Worm (Caenorhabditis elegans) whole organism, L1 larva: ENCODE data around the gene cyn-17.

Experiments
- F16B12.6 ChIP-seq: fragments of 150-350 bp; optimal IDR thresholded peaks from 2 replicates; lab custom pipeline; 2014; ENCODE audit warnings: missing biosample characterization, missing genetic modification characterization
- alr-1 ChIP-seq: fragments of 200-800 bp; sonication (Bioruptor generic); optimal IDR thresholded peaks from 2 replicates; lab custom pipeline; 2018; ENCODE audit warnings: borderline replicate concordance, mild to moderate bottlenecking, missing genetic modification characterization, missing compliant biosample characterization
- aly-2 ChIP-seq: fragments of 150-350 bp; optimal IDR thresholded peaks from 2 replicates; lab custom pipeline; 2014; ENCODE audit warnings: missing biosample characterization, missing genetic modification characterization
- blmp-1 ChIP-seq: fragments of 150-350 bp; optimal IDR thresholded peaks from 2 replicates; lab custom pipeline; 2014; ENCODE audit warnings: missing biosample characterization, missing genetic modification characterization
- ceh-63 ChIP-seq: fragments of 200-800 bp; sonication (Bioruptor generic); optimal IDR thresholded peaks from 2 replicates; lab custom pipeline; 2018; ENCODE audit warnings: mild to moderate bottlenecking, missing genetic modification characterization, missing compliant biosample characterization
- ceh-8 ChIP-seq: fragments of 200-800 bp; sonication (Bioruptor generic); optimal IDR thresholded peaks from 2 replicates; lab custom pipeline; 2018; ENCODE audit warnings: mild to moderate bottlenecking, missing genetic modification characterization, moderate library complexity, missing compliant biosample characterization
- ceh-88 ChIP-seq: fragments of 200-800 bp; sonication (Bioruptor generic); IDR thresholded peaks from 2 replicates; pipeline ENCODE4 v1.3.6; 2022; ENCODE audit warnings: missing genetic modification characterization, missing compliant biosample characterization
- ces-1 ChIP-seq: fragments of 150-350 bp; optimal IDR thresholded peaks from 2 replicates; lab custom pipeline; 2014; ENCODE audit warnings: missing biosample characterization, missing genetic modification reagents, missing genetic modification characterization
- dpl-1 ChIP-seq, 3 experiments: fragments of 150-350 bp in 2 of 3; sonication (generic microtip) in 1 of 3; optimal IDR thresholded peaks; 2 replicates each; lab custom pipeline; 2014 to 2017; ENCODE audit warnings: missing biosample characterization in 3 of 3, missing genetic modification characterization in 3 of 3, missing genetic modification reagents in 3 of 3
- dsc-1 ChIP-seq: sonication (generic microtip); optimal IDR thresholded peaks from 2 replicates; lab custom pipeline; 2016; ENCODE audit warnings: mild to moderate bottlenecking, missing genetic modification characterization, missing compliant biosample characterization
- efl-1 ChIP-seq, 4 experiments: fragments of 150-350 bp; optimal IDR thresholded peaks in 3 of 4; peaks in 1 of 4; 1 replicate in 1 of 4; 2 replicates in 3 of 4; lab custom pipeline; 2014; ENCODE audit warnings: missing biosample characterization in 2 of 4, missing genetic modification characterization in 2 of 4, missing genetic modification reagents in 2 of 4
- efl-3 ChIP-seq: fragments of 200-800 bp; sonication (Bioruptor generic); optimal IDR thresholded peaks from 2 replicates; lab custom pipeline; 2018; ENCODE audit warnings: mild to moderate bottlenecking, missing genetic modification characterization, missing compliant biosample characterization
- elt-2 ChIP-seq: sonication (generic microtip); optimal IDR thresholded peaks from 2 replicates; lab custom pipeline; 2016; ENCODE audit warnings: missing genetic modification characterization, mild to moderate bottlenecking, inconsistent platforms, missing compliant biosample characterization, missing genetic modification reagents
- elt-3 ChIP-seq, 6 experiments: fragments of 150-350 bp in 1 of 6; sonication (generic microtip); optimal IDR thresholded peaks; 2 replicates each; lab custom pipeline; 2017 to 2018; ENCODE audit warnings: missing biosample characterization in 6 of 6, missing genetic modification characterization in 6 of 6, inconsistent platforms in 1 of 6
- ets-5 ChIP-seq: fragments of 200-800 bp; sonication (Bioruptor generic); IDR thresholded peaks from 2 replicates; pipeline ENCODE4 v1.3.6; 2022; ENCODE audit warnings: missing genetic modification characterization, missing compliant biosample characterization
- fkh-8 ChIP-seq: sonication (generic microtip); optimal IDR thresholded peaks from 2 replicates; lab custom pipeline; 2016; ENCODE audit warnings: mild to moderate bottlenecking, missing genetic modification characterization, missing compliant biosample characterization
- grh-1 ChIP-seq: fragments of 200-800 bp; sonication (Bioruptor generic); IDR thresholded peaks from 2 replicates; pipeline ENCODE4 v1.3.6; 2022; ENCODE audit warnings: missing genetic modification reagents, missing genetic modification characterization, missing compliant biosample characterization
- irx-1 ChIP-seq: sonication (generic microtip); optimal IDR thresholded peaks from 2 replicates; lab custom pipeline; 2016; ENCODE audit warnings: missing genetic modification characterization, missing compliant biosample characterization
- jun-1 ChIP-seq: fragments of 150-350 bp; optimal IDR thresholded peaks from 2 replicates; lab custom pipeline; 2014; ENCODE audit warnings: missing biosample characterization, missing genetic modification reagents, missing genetic modification characterization
- lin-14 ChIP-seq: fragments of 200-800 bp; sonication (Bioruptor generic); optimal IDR thresholded peaks from 2 replicates; lab custom pipeline; 2018; ENCODE audit warnings: mild to moderate bottlenecking, missing genetic modification characterization, moderate library complexity, missing compliant biosample characterization
- lin-15B ChIP-seq: fragments of 150-350 bp; sonication (generic microtip); optimal IDR thresholded peaks from 3 replicates; lab custom pipeline; 2014; ENCODE audit warnings: missing biosample characterization, missing genetic modification characterization
- lir-3 ChIP-seq: sonication (generic microtip); optimal IDR thresholded peaks from 2 replicates; lab custom pipeline; 2016; ENCODE audit warnings: mild to moderate bottlenecking, missing genetic modification characterization, moderate library complexity, missing compliant biosample characterization; ENCODE audit not compliant: poor library complexity
- lsy-2 ChIP-seq, 2 experiments: fragments of 150-350 bp; optimal IDR thresholded peaks; 2 replicates each; lab custom pipeline; 2014; ENCODE audit warnings: missing biosample characterization in 2 of 2, missing genetic modification characterization in 2 of 2
- mab-9 ChIP-seq: fragments of 200-800 bp; sonication (Bioruptor generic); IDR thresholded peaks from 2 replicates; pipeline ENCODE4 v1.3.6; 2022; ENCODE audit warnings: missing genetic modification reagents, missing genetic modification characterization, missing compliant biosample characterization
- mdl-1 ChIP-seq, 2 experiments: fragments of 150-350 bp; optimal IDR thresholded peaks; 2 replicates each; lab custom pipeline; 2014 to 2017; ENCODE audit warnings: missing biosample characterization in 2 of 2, missing genetic modification characterization in 2 of 2, inconsistent platforms in 1 of 2
- mef-2 ChIP-seq: fragments of 150-350 bp; optimal IDR thresholded peaks from 2 replicates; lab custom pipeline; 2014; ENCODE audit warnings: missing biosample characterization, missing genetic modification characterization
- nhr-12 ChIP-seq: sonication (generic microtip); optimal IDR thresholded peaks from 2 replicates; lab custom pipeline; 2017; ENCODE audit warnings: missing biosample characterization, missing genetic modification characterization
- nhr-20 ChIP-seq: sonication (generic microtip); optimal IDR thresholded peaks from 2 replicates; lab custom pipeline; 2016; ENCODE audit warnings: mild to moderate bottlenecking, missing genetic modification characterization, missing compliant biosample characterization
- nhr-237 ChIP-seq: fragments of 150-350 bp; optimal IDR thresholded peaks from 2 replicates; lab custom pipeline; 2014; ENCODE audit warnings: missing biosample characterization, missing genetic modification characterization
- nhr-47 ChIP-seq: sonication (generic microtip); optimal IDR thresholded peaks from 2 replicates; lab custom pipeline; 2016; ENCODE audit warnings: mild to moderate bottlenecking, missing genetic modification characterization, moderate library complexity, missing compliant biosample characterization
- nhr-71 ChIP-seq: sonication (generic microtip); optimal IDR thresholded peaks from 2 replicates; lab custom pipeline; 2016; ENCODE audit warnings: mild to moderate bottlenecking, missing genetic modification characterization, moderate library complexity, missing compliant biosample characterization
- nhr-77 ChIP-seq: fragments of 150-350 bp; optimal IDR thresholded peaks from 2 replicates; lab custom pipeline; 2014; ENCODE audit warnings: missing biosample characterization, missing genetic modification characterization
- nhr-85 ChIP-seq: sonication (generic microtip); peaks from one replicate; lab custom pipeline; 2016; ENCODE audit warnings: missing genetic modification characterization, inconsistent platforms, missing compliant biosample characterization
- nhr-90 ChIP-seq: sonication (generic microtip); optimal IDR thresholded peaks from 2 replicates; lab custom pipeline; 2016; ENCODE audit warnings: mild to moderate bottlenecking, missing genetic modification characterization, missing compliant biosample characterization; ENCODE audit not compliant: poor library complexity
- pqm-1 ChIP-seq: sonication (generic microtip); optimal IDR thresholded peaks from 3 replicates; lab custom pipeline; 2017; ENCODE audit warnings: missing biosample characterization, missing genetic modification characterization
- rnt-1 ChIP-seq: sonication (generic microtip); optimal IDR thresholded peaks from 2 replicates; lab custom pipeline; 2016; ENCODE audit warnings: mild to moderate bottlenecking, missing genetic modification characterization, moderate library complexity, missing compliant biosample characterization
- sup-37 ChIP-seq: fragments of 200-800 bp; sonication (Bioruptor generic); optimal IDR thresholded peaks from 2 replicates; lab custom pipeline; 2018; ENCODE audit warnings: mild to moderate bottlenecking, missing genetic modification characterization, missing compliant biosample characterization
- swsn-7 ChIP-seq: sonication (generic microtip); optimal IDR thresholded peaks from 2 replicates; lab custom pipeline; 2016; ENCODE audit warnings: missing genetic modification characterization, missing compliant biosample characterization
- tlp-1 ChIP-seq: fragments of 150-350 bp; optimal IDR thresholded peaks from 2 replicates; lab custom pipeline; 2014; ENCODE audit warnings: missing biosample characterization, missing genetic modification characterization
- unc-130 ChIP-seq: fragments of 150-350 bp; optimal IDR thresholded peaks from 2 replicates; lab custom pipeline; 2017; ENCODE audit warnings: missing biosample characterization, missing genetic modification characterization, inconsistent platforms
- unc-30 ChIP-seq: sonication (generic microtip); optimal IDR thresholded peaks from 2 replicates; lab custom pipeline; 2017; ENCODE audit warnings: missing biosample characterization, missing genetic modification characterization
- unc-62 ChIP-seq: fragments of 150-350 bp; optimal IDR thresholded peaks from 2 replicates; lab custom pipeline; 2014; ENCODE audit warnings: missing biosample characterization, missing genetic modification reagents, missing genetic modification characterization
- unc-86 ChIP-seq: sonication (generic microtip); optimal IDR thresholded peaks from 2 replicates; lab custom pipeline; 2016; ENCODE audit warnings: missing genetic modification characterization, missing compliant biosample characterization
- vab-15 ChIP-seq: sonication (generic microtip); optimal IDR thresholded peaks from 2 replicates; lab custom pipeline; 2017; ENCODE audit warnings: missing genotype, mild to moderate bottlenecking, missing genetic modification characterization, missing compliant biosample characterization
- zip-4 ChIP-seq: fragments of 200-800 bp; sonication (Bioruptor generic); optimal IDR thresholded peaks from 2 replicates; lab custom pipeline; 2018; ENCODE audit warnings: mild to moderate bottlenecking, missing genetic modification characterization, moderate library complexity, missing compliant biosample characterization
- ztf-11 ChIP-seq, 2 experiments: sonication (generic microtip); optimal IDR thresholded peaks; 2 replicates each; lab custom pipeline; 2016 to 2017; ENCODE audit warnings: missing genetic modification characterization in 2 of 2, missing biosample characterization in 1 of 2, missing compliant biosample characterization in 1 of 2
- ztf-4 ChIP-seq: fragments of 150-350 bp; optimal IDR thresholded peaks from 2 replicates; lab custom pipeline; 2014; ENCODE audit warnings: missing biosample characterization, missing genetic modification characterization

The cyn-17 gene

DNA sequence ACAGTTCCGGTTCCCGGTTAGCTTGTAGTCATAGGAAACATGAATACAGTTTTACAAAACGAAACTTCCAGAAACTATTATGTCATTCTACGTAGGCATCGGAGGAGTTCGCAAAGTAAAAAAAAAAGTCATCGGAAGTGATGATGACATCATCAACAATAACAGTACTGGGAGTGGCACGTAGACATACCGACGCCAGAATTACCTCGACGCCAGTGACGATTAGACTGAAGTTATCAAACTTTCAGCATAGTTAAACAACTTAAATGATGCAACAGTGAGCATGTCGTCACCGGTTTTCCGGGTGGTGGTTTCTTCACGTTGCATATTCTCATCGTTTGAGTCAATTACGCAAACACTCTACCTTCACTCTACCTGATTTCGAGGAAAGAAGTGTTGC, 20.9 kb downstream of the cyn-17 start:
- TF ChIP-seq grh-1 (GFP tag; lab: Robert Waterston, UW): no peak
- TF ChIP-seq unc-86 (tag; lab: Kevin White, UChicago): no peak
- no peak for TF ChIP-seq irx-1 (tag; lab: Kevin White, UChicago)
- TF ChIP-seq jun-1: no peak
- TF ChIP-seq efl-3 (GFP tag; lab: Kevin White, UChicago): no peak
- TF ChIP-seq fkh-8 (tag; lab: Kevin White, UChicago): no peak
- no peak for TF ChIP-seq ztf-11 (tag; optimal IDR thresholded peaks at IDR 0.05; lab: Kevin White, UChicago)
- no peak for TF ChIP-seq sup-37

DNA sequence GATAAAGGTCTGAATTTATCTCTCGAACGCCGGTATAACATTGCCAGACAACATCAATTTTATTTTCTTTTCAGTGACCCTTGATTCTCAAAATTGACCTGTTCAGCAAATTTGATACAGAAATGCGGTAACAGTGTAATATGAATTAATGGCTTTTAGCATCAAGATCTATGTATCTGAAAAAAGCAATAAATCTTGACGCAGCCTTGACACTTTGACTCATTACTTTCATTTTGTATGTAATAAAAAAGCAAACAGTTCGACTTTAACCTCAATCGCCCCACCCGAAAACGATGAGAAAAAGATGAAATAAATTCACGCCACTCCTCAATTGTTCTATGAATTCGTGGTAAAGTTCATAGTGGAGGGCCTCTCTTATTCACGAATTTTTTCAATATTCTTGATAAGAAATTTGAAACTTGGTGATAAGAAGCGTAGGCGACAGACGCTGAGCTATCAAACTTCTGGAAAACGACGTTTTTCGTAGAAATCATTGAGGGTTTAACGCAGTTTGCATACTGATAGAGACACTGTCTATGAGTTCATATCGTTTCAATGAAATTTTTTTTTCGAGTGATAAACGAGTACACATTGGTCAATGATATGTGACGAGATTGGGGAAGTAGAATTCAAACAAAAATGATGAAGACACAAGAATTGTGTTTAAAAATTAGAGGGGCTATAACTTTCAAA, 22.1 kb downstream of the cyn-17 start:
- TF ChIP-seq tlp-1 (tag; lab: Kevin White, UChicago) (peak; percentile 85), nhr-20 (tag; lab: Kevin White, UChicago) (peak; percentile 2), ces-1 (GFP tag; lab: Kevin White, UChicago) (no peak), efl-1 (optimal IDR thresholded peaks at IDR 0.05; lab: Kevin White, UChicago) (no peak), efl-1 (GFP tag; optimal IDR thresholded peaks at IDR 0.05 in 1 of 2; lab: Kevin White, UChicago) (no peak), nhr-12 (tag; lab: Kevin White, UChicago) (no peak), ceh-8 (no peak), dsc-1 (tag; lab: Kevin White, UChicago) (no peak), unc-86 (tag; lab: Kevin White, UChicago) (no peak), F16B12.6 (tag; lab: Kevin White, UChicago) (no peak), lsy-2 (tag; optimal IDR thresholded peaks at IDR 0.05; lab: Kevin White, UChicago) (no peak), ztf-4 (tag; lab: Kevin White, UChicago) (no peak), nhr-71 (tag; lab: Kevin White, UChicago) (peak; percentile 23), pqm-1 (tag; lab: Kevin White, UChicago) (peak; percentile 99), aly-2 (tag; lab: Kevin White, UChicago) (no peak), nhr-85 (tag; lab: Kevin White, UChicago) (peak; percentile 72), dpl-1 (GFP tag; optimal IDR thresholded peaks at IDR 0.05; lab: Kevin White, UChicago) (no peak), jun-1 (peak; percentile 21), lin-14 (GFP tag; lab: Kevin White, UChicago) (peak; percentile 5), mab-9 (GFP tag; lab: Robert Waterston, UW) (no peak), elt-2 (tag; lab: Kevin White, UChicago) (peak; percentile 96), swsn-7 (tag; lab: Kevin White, UChicago) (no peak), ceh-63 (GFP tag; lab: Kevin White, UChicago) (no peak)

ce11 chrV:5822968-5823367, 23.5 kb downstream of the cyn-17 start:
- TF ChIP-seq rnt-1 (tag; lab: Kevin White, UChicago) (no peak), nhr-20 (tag; lab: Kevin White, UChicago) (peak; percentile 81), ceh-88 (GFP tag; lab: Robert Waterston, UW) (no peak; the same call in 1 of the 2 replicates), vab-15 (tag; lab: Kevin White, UChicago) (no peak), elt-3 (tag; optimal IDR thresholded peaks at IDR 0.05; lab: Kevin White, UChicago) (peak in 4 of 6 experiments; percentile 60 to 92 (median 87)), efl-3 (GFP tag; lab: Kevin White, UChicago) (no peak), nhr-71 (tag; lab: Kevin White, UChicago) (peak; percentile 71), lin-15B (tag; lab: Kevin White, UChicago) (no peak), nhr-237 (no peak), alr-1 (tag; lab: Kevin White, UChicago) (no peak), nhr-90 (tag; lab: Kevin White, UChicago) (peak; percentile 21), mdl-1 (tag; optimal IDR thresholded peaks at IDR 0.05; lab: Kevin White, UChicago) (no peak), nhr-77 (tag; lab: Kevin White, UChicago) (no peak), nhr-47 (tag; lab: Kevin White, UChicago) (no peak), blmp-1 (tag; lab: Kevin White, UChicago) (peak; percentile 98), unc-62 (GFP tag; lab: Kevin White, UChicago) (no peak), lir-3 (tag; lab: Kevin White, UChicago) (no peak), mef-2 (tag; lab: Kevin White, UChicago) (no peak), unc-130 (tag; lab: Kevin White, UChicago) (no peak), unc-30 (tag; lab: Kevin White, UChicago) (no peak), tlp-1 (tag; lab: Kevin White, UChicago) (no peak), zip-4 (GFP tag; lab: Kevin White, UChicago) (no peak), F16B12.6 (tag; lab: Kevin White, UChicago) (no peak), ets-5 (GFP tag; lab: Robert Waterston, UW) (no peak)
